Fruit fly (Drosophila melanogaster) whole organism, embryonic: Measurements from ENCODE around the gene Cka.
A peak's percentile ranks its signal among the peaks of the same experiment; 100 is the strongest.

Experiments used
- Blimp-1 ChIP-seq: fragments of 200-800 bp; sonication (Bioruptor generic); optimal IDR thresholded peaks from 3 replicates; lab custom pipeline; 2018; ENCODE audit warnings: missing biosample characterization, missing genetic modification characterization, mild to moderate bottlenecking, moderate library complexity, missing genetic modification reagents
- CG10462 ChIP-seq: fragments of 200-800 bp; sonication (Bioruptor generic); optimal IDR thresholded peaks from 2 replicates; lab custom pipeline; 2016; ENCODE audit warnings: missing biosample characterization, missing genetic modification characterization
- CG10543 ChIP-seq: fragments of 200-800 bp; sonication (Bioruptor generic); optimal IDR thresholded peaks from 3 replicates; lab custom pipeline; 2017; ENCODE audit warnings: missing biosample characterization, mild to moderate bottlenecking, missing genetic modification characterization, moderate library complexity
- CG11398 ChIP-seq: fragments of 200-800 bp; sonication (Bioruptor generic); optimal IDR thresholded peaks from 2 replicates; lab custom pipeline; 2016; ENCODE audit warnings: missing biosample characterization, missing genetic modification characterization
- CG12299 ChIP-seq: fragments of 200-800 bp; sonication (Bioruptor generic); optimal IDR thresholded peaks from 2 replicates; lab custom pipeline; 2018; ENCODE audit warnings: missing biosample characterization, mild to moderate bottlenecking, missing genetic modification characterization
- CG14710 ChIP-seq: fragments of 200-800 bp; sonication (Bioruptor generic); optimal IDR thresholded peaks from 3 replicates; lab custom pipeline; 2019; ENCODE audit warnings: missing biosample characterization, mild to moderate bottlenecking, missing genetic modification characterization, moderate library complexity
- CG15479 ChIP-seq: fragments of 200-800 bp; sonication (Bioruptor generic); optimal IDR thresholded peaks from 3 replicates; lab custom pipeline; 2019; ENCODE audit warnings: missing biosample characterization, mild to moderate bottlenecking, missing genetic modification characterization, moderate library complexity
- CG16779 ChIP-seq: fragments of 200-800 bp; sonication (Bioruptor generic); IDR thresholded peaks from 2 replicates; pipeline ENCODE4 v1.3.6; 2022; ENCODE audit warnings: missing biosample characterization, missing genetic modification characterization
- CG2199 ChIP-seq: fragments of 200-800 bp; sonication (Bioruptor generic); IDR thresholded peaks from 3 replicates; pipeline ENCODE4 v1.3.6; 2022; ENCODE audit warnings: missing biosample characterization, missing genetic modification characterization
- CG3163 ChIP-seq: fragments of 200-800 bp; sonication (Bioruptor generic); optimal IDR thresholded peaks from 3 replicates; lab custom pipeline; 2016; ENCODE audit warnings: missing biosample characterization, missing genetic modification characterization
- CG34224 ChIP-seq: fragments of 200-800 bp; sonication (Bioruptor generic); IDR thresholded peaks from 3 replicates; pipeline ENCODE4 v1.3.6; 2022; ENCODE audit warnings: missing biosample characterization, missing genetic modification characterization; ENCODE audit not compliant: partially characterized antibody
- CG34376 ChIP-seq: fragments of 200-800 bp; sonication (Bioruptor generic); optimal IDR thresholded peaks from 2 replicates; lab custom pipeline; 2018; ENCODE audit warnings: missing biosample characterization, mild to moderate bottlenecking, missing genetic modification characterization
- CG34422 ChIP-seq: fragments of 200-800 bp; sonication (Bioruptor generic); IDR thresholded peaks from 3 replicates; pipeline ENCODE4 v1.3.6; 2022; ENCODE audit warnings: missing biosample characterization, missing genetic modification characterization
- CG3838 ChIP-seq: fragments of 200-800 bp; sonication (Bioruptor generic); optimal IDR thresholded peaks from 3 replicates; lab custom pipeline; 2016; ENCODE audit warnings: missing biosample characterization, missing genetic modification characterization
- CG7987 ChIP-seq: fragments of 200-800 bp; sonication (Bioruptor generic); optimal IDR thresholded peaks from 2 replicates; lab custom pipeline; 2018; ENCODE audit warnings: missing biosample characterization, mild to moderate bottlenecking, missing genetic modification characterization, moderate library complexity
- CG9609 ChIP-seq: fragments of 200-800 bp; sonication (Bioruptor generic); optimal IDR thresholded peaks from 3 replicates; lab custom pipeline; 2016; ENCODE audit warnings: missing biosample characterization, missing genetic modification characterization
- CTCF ChIP-seq: fragments of 200-800 bp; sonication (Bioruptor generic); optimal IDR thresholded peaks from 2 replicates; lab custom pipeline; 2017; ENCODE audit warnings: missing biosample characterization, mild to moderate bottlenecking, missing genetic modification characterization, moderate library complexity
- CrebB ChIP-seq: fragments of 200-800 bp; sonication (Bioruptor generic); optimal IDR thresholded peaks from 3 replicates; lab custom pipeline; 2018; ENCODE audit warnings: missing biosample characterization, mild to moderate bottlenecking, missing genetic modification characterization
- D19A ChIP-seq: fragments of 200-800 bp; optimal IDR thresholded peaks from 3 replicates; lab custom pipeline; 2019; ENCODE audit warnings: missing biosample characterization, mild to moderate bottlenecking, missing genetic modification characterization, moderate library complexity
- Dbx ChIP-seq: fragments of 200-800 bp; sonication (Bioruptor generic); IDR thresholded peaks from 3 replicates; pipeline ENCODE4 v1.3.6; 2022; ENCODE audit warnings: missing biosample characterization, missing genetic modification characterization
- Deaf1 ChIP-seq: fragments of 200-800 bp; optimal IDR thresholded peaks from 3 replicates; lab custom pipeline; 2019; ENCODE audit warnings: missing biosample characterization, mild to moderate bottlenecking, missing genetic modification characterization, moderate library complexity
- Doc3 ChIP-seq: fragments of 200-800 bp; sonication (Bioruptor generic); IDR thresholded peaks from 3 replicates; pipeline ENCODE4 v1.3.6; 2022; ENCODE audit warnings: missing biosample characterization, missing genetic modification characterization; ENCODE audit not compliant: partially characterized antibody
- Dref ChIP-seq: fragments of 200-800 bp; sonication (Bioruptor generic); IDR thresholded peaks from 2 replicates; pipeline ENCODE4 v1.3.6; 2022; ENCODE audit warnings: missing biosample characterization, missing genetic modification characterization
- Gsc ChIP-seq: fragments of 200-800 bp; sonication (Bioruptor generic); IDR thresholded peaks from 2 replicates; pipeline ENCODE4 v1.3.6; 2022; ENCODE audit warnings: missing biosample characterization, missing genetic modification characterization
- H2.0 ChIP-seq: fragments of 200-800 bp; sonication (Bioruptor generic); IDR thresholded peaks from 2 replicates; pipeline ENCODE4 v1.3.6; 2022; ENCODE audit warnings: missing biosample characterization, missing genetic modification characterization
- Hand ChIP-seq: fragments of 200-800 bp; sonication (Bioruptor generic); optimal IDR thresholded peaks from 2 replicates; lab custom pipeline; 2017; ENCODE audit warnings: mild to moderate bottlenecking, missing biosample characterization, missing genetic modification reagents, missing genetic modification characterization
- NfI ChIP-seq: fragments of 200-800 bp; sonication (Bioruptor generic); optimal IDR thresholded peaks from 3 replicates; lab custom pipeline; 2018; ENCODE audit warnings: missing biosample characterization, mild to moderate bottlenecking, missing genetic modification characterization, moderate library complexity
- Ravus ChIP-seq: fragments of 200-800 bp; sonication (Bioruptor generic); IDR thresholded peaks from 2 replicates; pipeline ENCODE4 v1.3.6; 2022; ENCODE audit warnings: missing biosample characterization, missing genetic modification characterization
- Rfx ChIP-seq: fragments of 200-800 bp; sonication (Bioruptor generic); IDR thresholded peaks from 2 replicates; pipeline ENCODE4 v1.3.6; 2022; ENCODE audit warnings: missing biosample characterization, missing genetic modification characterization
- Trl ChIP-seq, 3 experiments: fragments of >200 bp in 2 of 3; fragments of 200-800 bp in 1 of 3; sonication (Bioruptor generic) in 1 of 3; optimal IDR thresholded peaks; 2 replicates in 1 of 3; 3 replicates in 2 of 3; lab custom pipeline; 2016 to 2017; ENCODE audit warnings: missing biosample characterization in 1 of 3, missing genetic modification characterization in 1 of 3
- bbx ChIP-seq: fragments of 200-800 bp; sonication (Bioruptor generic); IDR thresholded peaks from 2 replicates; pipeline ENCODE4 v1.3.6; 2022; ENCODE audit warnings: missing biosample characterization, missing genetic modification characterization; ENCODE audit not compliant: partially characterized antibody
- ci ChIP-seq: fragments of 200-800 bp; sonication (Bioruptor generic); IDR thresholded peaks from 3 replicates; pipeline ENCODE4 v1.3.6; 2022; ENCODE audit warnings: missing biosample characterization, missing genetic modification characterization
- dan ChIP-seq: fragments of 200-800 bp; sonication (Bioruptor generic); IDR thresholded peaks from 2 replicates; pipeline ENCODE4 v1.3.6; 2022; ENCODE audit warnings: missing biosample characterization, missing genetic modification characterization
- dati ChIP-seq: fragments of 200-800 bp; sonication (Bioruptor generic); IDR thresholded peaks from 2 replicates; pipeline ENCODE4 v1.3.6; 2022; ENCODE audit warnings: missing biosample characterization, missing genetic modification characterization
- grau ChIP-seq: fragments of 200-800 bp; optimal IDR thresholded peaks from 3 replicates; lab custom pipeline; 2019; ENCODE audit warnings: missing biosample characterization, mild to moderate bottlenecking, missing genetic modification characterization, moderate library complexity
- hbn ChIP-seq: fragments of 200-800 bp; sonication (Bioruptor generic); IDR thresholded peaks from 2 replicates; pipeline ENCODE4 v1.3.6; 2022; ENCODE audit warnings: missing biosample characterization, missing genetic modification characterization; ENCODE audit not compliant: partially characterized antibody
- kay ChIP-seq: fragments of 200-800 bp; sonication (Bioruptor generic); optimal IDR thresholded peaks from 2 replicates; lab custom pipeline; 2016; ENCODE audit warnings: missing biosample characterization, missing genetic modification characterization
- lab ChIP-seq: fragments of 200-800 bp; sonication (Bioruptor generic); optimal IDR thresholded peaks from 3 replicates; lab custom pipeline; 2017; ENCODE audit warnings: missing biosample characterization, missing genetic modification characterization, mild to moderate bottlenecking, moderate library complexity, missing genetic modification reagents
- nom ChIP-seq: fragments of 200-800 bp; sonication (Bioruptor generic); optimal IDR thresholded peaks from 2 replicates; lab custom pipeline; 2017; ENCODE audit warnings: missing biosample characterization, missing genetic modification characterization, mild to moderate bottlenecking, moderate library complexity, missing genetic modification reagents
- sd ChIP-seq: fragments of 200-800 bp; sonication (Bioruptor generic); optimal IDR thresholded peaks from 3 replicates; lab custom pipeline; 2018; ENCODE audit warnings: missing biosample characterization, mild to moderate bottlenecking, missing genetic modification characterization, moderate library complexity
- sna ChIP-seq: fragments of 200-800 bp; sonication (Bioruptor generic); IDR thresholded peaks from 2 replicates; pipeline ENCODE4 v1.3.6; 2022; ENCODE audit warnings: missing biosample characterization, missing genetic modification characterization; ENCODE audit not compliant: partially characterized antibody
- sob ChIP-seq: fragments of 200-800 bp; sonication (Bioruptor generic); IDR thresholded peaks from 2 replicates; pipeline ENCODE4 v1.3.6; 2022; ENCODE audit warnings: missing biosample characterization, missing genetic modification characterization
- trem ChIP-seq: fragments of 200-800 bp; optimal IDR thresholded peaks from 3 replicates; lab custom pipeline; 2019; ENCODE audit warnings: missing biosample characterization, mild to moderate bottlenecking, missing genetic modification characterization, moderate library complexity

The Cka gene

DNA sequence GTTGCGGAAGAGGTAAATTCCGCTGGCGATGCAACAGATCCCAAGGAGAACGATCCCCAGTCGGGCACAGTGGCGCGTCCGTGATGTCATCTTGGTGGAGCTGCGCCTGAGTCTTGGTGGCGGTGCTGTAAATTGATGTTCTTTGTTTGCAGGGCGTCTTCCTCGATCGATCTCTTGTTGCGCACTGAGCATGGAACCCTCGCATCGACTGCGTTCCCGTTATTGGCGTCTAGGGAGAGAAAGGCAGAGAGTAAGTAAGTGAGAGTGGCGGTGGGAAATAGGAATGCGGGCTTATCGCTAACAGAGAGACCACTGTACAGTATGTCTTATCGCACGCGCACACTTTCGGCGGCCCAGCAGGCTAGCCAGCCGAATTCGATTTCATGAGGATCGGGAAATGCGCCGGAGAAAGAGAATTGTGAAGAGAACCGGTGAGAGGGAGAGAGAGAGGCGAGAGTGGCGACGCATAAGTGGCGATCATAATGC, 39.1 kb upstream of the Cka start (continued):
- TF ChIP-seq hbn (GFP tag; lab: Robert Waterston, UW): peak; percentile 25; the same call in 1 of the 2 replicates
- peak; percentile 40; the same call in 2 of the 3 replicates for TF ChIP-seq ci (GFP tag; lab: Robert Waterston, UW)
- TF ChIP-seq sna (GFP tag; lab: Robert Waterston, UW): peak; percentile 46; the same call in 1 of the 2 replicates
- peak; percentile 80 for TF ChIP-seq CG3163 (GFP tag; lab: Kevin White, UChicago)
- TF ChIP-seq sd (tag; lab: Kevin White, UChicago): peak; percentile 96
- peak; percentile 22 for TF ChIP-seq nom (GFP tag; lab: Kevin White, UChicago)
- peak; percentile 33 for TF ChIP-seq trem (tag; lab: Kevin White, UChicago)
- TF ChIP-seq sob (GFP tag; lab: Robert Waterston, UW): 0 out of 2 replicates have a peak, but pooled peaks have one; percentile 17
- no peak for TF ChIP-seq CG9609 (GFP tag; lab: Kevin White, UChicago)
- peak; percentile 32; the same call in 1 of the 3 replicates for TF ChIP-seq CG34224 (GFP tag; lab: Robert Waterston, UW)
- TF ChIP-seq Rfx: 0 out of 2 replicates have a peak, but pooled peaks have one; percentile 30
- no peak for TF ChIP-seq kay (GFP tag; lab: Kevin White, UChicago)
- TF ChIP-seq CG10462 (GFP tag; lab: Kevin White, UChicago): peak; percentile 69
- no peak for TF ChIP-seq CG14710 (tag; lab: Kevin White, UChicago)
- no peak for TF ChIP-seq CG3838 (GFP tag; lab: Kevin White, UChicago)
- TF ChIP-seq CG10543 (GFP tag; lab: Kevin White, UChicago): peak; percentile 11
- no peak for TF ChIP-seq Hand
- TF ChIP-seq D19A: peak; percentile 48
- peak; percentile 82 for TF ChIP-seq Deaf1 (tag; lab: Kevin White, UChicago)
- TF ChIP-seq Dref (GFP tag; lab: Robert Waterston, UW): no peak
- no peak for TF ChIP-seq CG12299
- no peak for TF ChIP-seq Gsc (GFP tag; lab: Robert Waterston, UW)
- peak; percentile 18 for TF ChIP-seq CG34376
- peak; percentile 82 for TF ChIP-seq Blimp-1 (GFP tag; lab: Kevin White, UChicago)
- no peak for TF ChIP-seq CG11398 (GFP tag; lab: Kevin White, UChicago)
- no peak for TF ChIP-seq dan (GFP tag; lab: Robert Waterston, UW)
- 0 out of 3 replicates have a peak, but pooled peaks have one; percentile 55 for TF ChIP-seq CG2199 (GFP tag; lab: Robert Waterston, UW)
- TF ChIP-seq grau: peak; percentile 97
- peak; percentile 85 to 87 for TF ChIP-seq Trl (optimal IDR thresholded peaks at IDR 0.05; lab: Kevin White, UChicago)
- peak; percentile 0 for TF ChIP-seq Trl (GFP tag; optimal IDR thresholded peaks at IDR 0.05; lab: Kevin White, UChicago)
- 0 out of 3 replicates have a peak, but pooled peaks have one; percentile 27 for TF ChIP-seq CG34422
- no peak for TF ChIP-seq dati (GFP tag; lab: Robert Waterston, UW)
- no peak for TF ChIP-seq NfI (GFP tag; lab: Kevin White, UChicago)
- no peak for TF ChIP-seq Doc3 (GFP tag; lab: Robert Waterston, UW)
- no peak for TF ChIP-seq CTCF (GFP tag; lab: Kevin White, UChicago)
- no peak for TF ChIP-seq CG7987 (GFP tag; lab: Kevin White, UChicago)
- 0 out of 2 replicates have a peak, but pooled peaks have one; percentile 15 for TF ChIP-seq H2.0 (GFP tag; lab: Robert Waterston, UW)
- no peak for TF ChIP-seq CrebB (tag; lab: Kevin White, UChicago)
- no peak for TF ChIP-seq Ravus
- TF ChIP-seq CG15479 (GFP tag; lab: Kevin White, UChicago): peak; percentile 59
- TF ChIP-seq bbx: peak; percentile 17; the same call in 1 of the 2 replicates
- peak; percentile 11; the same call in 1 of the 3 replicates for TF ChIP-seq Dbx (GFP tag; lab: Robert Waterston, UW)
- peak; percentile 22 for TF ChIP-seq lab (GFP tag; lab: Kevin White, UChicago)
- TF ChIP-seq CG16779 (GFP tag; lab: Robert Waterston, UW): no peak
